Fruit fly (Drosophila melanogaster) whole organism, embryonic: ENCODE data around the gene Cpr67Fa2.

Experiments used
- CG11504 ChIP-seq: fragments of 200-800 bp; sonication (Bioruptor generic); optimal IDR thresholded peaks from 3 replicates; lab custom pipeline; 2019; ENCODE audit warnings: missing biosample characterization, mild to moderate bottlenecking, missing genetic modification characterization, moderate library complexity
- CG12769 ChIP-seq: fragments of 200-800 bp; sonication (Bioruptor generic); optimal IDR thresholded peaks from 2 replicates; lab custom pipeline; 2019; ENCODE audit warnings: missing biosample characterization, mild to moderate bottlenecking, missing genetic modification characterization, moderate library complexity
- CG14014 ChIP-seq: fragments of 200-800 bp; sonication (Bioruptor generic); IDR thresholded peaks from 2 replicates; pipeline ENCODE4 v1.3.6; 2022; ENCODE audit warnings: missing biosample characterization, missing genetic modification characterization
- CG15514 ChIP-seq: fragments of 200-800 bp; sonication (Bioruptor generic); optimal IDR thresholded peaks from 3 replicates; lab custom pipeline; 2017; ENCODE audit warnings: missing biosample characterization, missing genetic modification characterization, mild to moderate bottlenecking, moderate library complexity, missing genetic modification reagents
- CG1602 ChIP-seq: fragments of 200-800 bp; sonication (Bioruptor generic); optimal IDR thresholded peaks from 3 replicates; lab custom pipeline; 2016; ENCODE audit warnings: missing biosample characterization, missing genetic modification characterization
- CG17359 ChIP-seq: fragments of 200-800 bp; sonication (Bioruptor generic); optimal IDR thresholded peaks from 3 replicates; lab custom pipeline; 2018; ENCODE audit warnings: missing biosample characterization, mild to moderate bottlenecking, missing genetic modification characterization, moderate library complexity
- CG17361 ChIP-seq: fragments of 200-800 bp; sonication (Bioruptor generic); IDR thresholded peaks from 3 replicates; pipeline ENCODE4 v1.3.6; 2022; ENCODE audit warnings: missing biosample characterization, missing genetic modification characterization
- CG2202 ChIP-seq: fragments of 200-800 bp; sonication (Bioruptor generic); optimal IDR thresholded peaks from 2 replicates; lab custom pipeline; 2018; ENCODE audit warnings: missing biosample characterization, mild to moderate bottlenecking, missing genetic modification characterization
- CG31224 ChIP-seq: fragments of 200-800 bp; sonication (Bioruptor generic); IDR thresholded peaks from 2 replicates; pipeline ENCODE4 v1.3.6; 2022; ENCODE audit warnings: missing biosample characterization, missing genetic modification characterization
- CG32532 ChIP-seq: fragments of 200-800 bp; sonication (Bioruptor generic); IDR thresholded peaks from 2 replicates; pipeline ENCODE4 v1.3.6; 2022; ENCODE audit warnings: missing biosample characterization, missing genetic modification characterization
- CG4328 ChIP-seq: fragments of 200-800 bp; sonication (Bioruptor generic); optimal IDR thresholded peaks from 3 replicates; lab custom pipeline; 2017; ENCODE audit warnings: missing biosample characterization, missing genetic modification reagents, missing genetic modification characterization
- CG4404 ChIP-seq: fragments of 200-800 bp; sonication (Bioruptor generic); IDR thresholded peaks from 2 replicates; pipeline ENCODE4 v1.3.6; 2022; ENCODE audit warnings: missing biosample characterization, missing genetic modification characterization
- CG6254 ChIP-seq: fragments of 200-800 bp; sonication (Bioruptor generic); optimal IDR thresholded peaks from 3 replicates; lab custom pipeline; 2017; ENCODE audit warnings: mild to moderate bottlenecking, missing biosample characterization, missing genetic modification reagents, missing genetic modification characterization
- CG6813 ChIP-seq: fragments of 200-800 bp; sonication (Bioruptor generic); optimal IDR thresholded peaks from 2 replicates; lab custom pipeline; 2017; ENCODE audit warnings: missing biosample characterization, missing genetic modification characterization, mild to moderate bottlenecking, moderate library complexity, missing genetic modification reagents
- CTCF ChIP-seq: fragments of 200-800 bp; sonication (Bioruptor generic); optimal IDR thresholded peaks from 2 replicates; lab custom pipeline; 2017; ENCODE audit warnings: missing biosample characterization, mild to moderate bottlenecking, missing genetic modification characterization, moderate library complexity
- Dll ChIP-seq: fragments of 200-800 bp; sonication (Bioruptor generic); IDR thresholded peaks from 4 replicates; pipeline ENCODE4 v1.3.6; 2022; ENCODE audit warnings: missing biosample characterization, missing genetic modification characterization; ENCODE audit not compliant: partially characterized antibody
- Doc3 ChIP-seq: fragments of 200-800 bp; sonication (Bioruptor generic); IDR thresholded peaks from 3 replicates; pipeline ENCODE4 v1.3.6; 2022; ENCODE audit warnings: missing biosample characterization, missing genetic modification characterization; ENCODE audit not compliant: partially characterized antibody
- E2f2 ChIP-seq: fragments of 200-800 bp; sonication (Bioruptor generic); IDR thresholded peaks from 2 replicates; pipeline ENCODE4 v1.3.6; 2022; ENCODE audit warnings: missing biosample characterization, missing genetic modification characterization
- Ets65A ChIP-seq: fragments of 200-800 bp; sonication (Bioruptor generic); peaks from one replicate; lab custom pipeline; 2016; ENCODE audit warnings: missing biosample characterization, missing genetic modification characterization
- Fer2 ChIP-seq: fragments of 200-800 bp; sonication (Bioruptor generic); optimal IDR thresholded peaks from 2 replicates; lab custom pipeline; 2018; ENCODE audit warnings: missing biosample characterization, mild to moderate bottlenecking, missing genetic modification characterization, moderate library complexity
- HmgD ChIP-seq: fragments of 200-800 bp; sonication (Bioruptor generic); optimal IDR thresholded peaks from 3 replicates; lab custom pipeline; 2016; ENCODE audit warnings: missing biosample characterization, missing genetic modification characterization
- Hr39 ChIP-seq: fragments of >200 bp; optimal IDR thresholded peaks from 2 replicates; lab custom pipeline; 2017
- Kr ChIP-seq: fragments of 200-800 bp; sonication (Bioruptor generic); optimal IDR thresholded peaks from 2 replicates; lab custom pipeline; 2017; ENCODE audit warnings: missing biosample characterization, mild to moderate bottlenecking, missing genetic modification characterization
- Mes4 ChIP-seq: fragments of 200-800 bp; sonication (Bioruptor generic); optimal IDR thresholded peaks from 2 replicates; lab custom pipeline; 2016; ENCODE audit warnings: missing biosample characterization, missing genetic modification characterization
- NFAT ChIP-seq: fragments of 200-800 bp; sonication (Bioruptor generic); IDR thresholded peaks from 2 replicates; pipeline ENCODE4 v1.3.6; 2022; ENCODE audit warnings: missing biosample characterization, missing genetic modification characterization
- Opbp ChIP-seq: fragments of 200-800 bp; sonication (Bioruptor generic); IDR thresholded peaks from 3 replicates; pipeline ENCODE4 v1.3.6; 2022; ENCODE audit warnings: missing biosample characterization, missing genetic modification characterization; ENCODE audit not compliant: partially characterized antibody
- Rx ChIP-seq: fragments of 200-800 bp; sonication (Bioruptor generic); IDR thresholded peaks from 2 replicates; pipeline ENCODE4 v1.3.6; 2022; ENCODE audit warnings: missing biosample characterization, missing genetic modification characterization
- Side ChIP-seq: fragments of 200-800 bp; sonication (Bioruptor generic); optimal IDR thresholded peaks from 2 replicates; lab custom pipeline; 2016; ENCODE audit warnings: missing biosample characterization, missing genetic modification characterization
- Trl ChIP-seq, 3 experiments: fragments of >200 bp in 2 of 3; fragments of 200-800 bp in 1 of 3; sonication (Bioruptor generic) in 1 of 3; optimal IDR thresholded peaks; 2 replicates in 1 of 3; 3 replicates in 2 of 3; lab custom pipeline; 2016 to 2017; ENCODE audit warnings: missing biosample characterization in 1 of 3, missing genetic modification characterization in 1 of 3
- YL-1 ChIP-seq: fragments of 200-800 bp; sonication (Bioruptor generic); optimal IDR thresholded peaks from 3 replicates; lab custom pipeline; 2017; ENCODE audit warnings: missing biosample characterization, mild to moderate bottlenecking, missing genetic modification characterization
- az2 ChIP-seq: fragments of 200-800 bp; sonication (Bioruptor generic); optimal IDR thresholded peaks from 3 replicates; lab custom pipeline; 2016; ENCODE audit warnings: missing biosample characterization, missing genetic modification characterization
- bab2 ChIP-seq: fragments of 200-800 bp; sonication (Bioruptor generic); optimal IDR thresholded peaks from 2 replicates; lab custom pipeline; 2016; ENCODE audit warnings: missing biosample characterization, missing genetic modification characterization
- bsh ChIP-seq, 2 experiments: fragments of 200-800 bp; sonication (Bioruptor generic); optimal IDR thresholded peaks; 2 replicates each; lab custom pipeline; 2017 to 2018; ENCODE audit warnings: mild to moderate bottlenecking in 2 of 2, missing biosample characterization in 2 of 2, missing genetic modification characterization in 2 of 2, moderate library complexity in 1 of 2
- cad ChIP-seq: fragments of >200 bp; optimal IDR thresholded peaks from 2 replicates; lab custom pipeline; 2017; ENCODE audit warnings: missing biosample characterization, missing genetic modification characterization
- caup ChIP-seq: fragments of 200-800 bp; sonication (Bioruptor generic); optimal IDR thresholded peaks from 3 replicates; lab custom pipeline; 2017; ENCODE audit warnings: missing biosample characterization, mild to moderate bottlenecking, missing genetic modification characterization, moderate library complexity; ENCODE audit not compliant: severe bottlenecking
- ci ChIP-seq: fragments of 200-800 bp; sonication (Bioruptor generic); IDR thresholded peaks from 3 replicates; pipeline ENCODE4 v1.3.6; 2022; ENCODE audit warnings: missing biosample characterization, missing genetic modification characterization
- dmrt11E ChIP-seq: fragments of 200-800 bp; sonication (Bioruptor generic); optimal IDR thresholded peaks from 3 replicates; lab custom pipeline; 2018; ENCODE audit warnings: missing biosample characterization, mild to moderate bottlenecking, missing genetic modification characterization, moderate library complexity
- ftz-f1 ChIP-seq: fragments of 200-800 bp; sonication (Bioruptor generic); optimal IDR thresholded peaks from 2 replicates; lab custom pipeline; 2016; ENCODE audit warnings: missing biosample characterization, missing genetic modification characterization
- gsb ChIP-seq: fragments of 200-800 bp; sonication (Bioruptor generic); IDR thresholded peaks from 2 replicates; pipeline ENCODE4 v1.3.6; 2022; ENCODE audit warnings: missing biosample characterization, missing genetic modification characterization
- oc ChIP-seq: fragments of 200-800 bp; sonication (Bioruptor generic); optimal IDR thresholded peaks from 2 replicates; lab custom pipeline; 2018; ENCODE audit warnings: missing biosample characterization, mild to moderate bottlenecking, missing genetic modification characterization, moderate library complexity
- odd ChIP-seq: fragments of 200-800 bp; sonication (Bioruptor generic); optimal IDR thresholded peaks from 2 replicates; lab custom pipeline; 2017; ENCODE audit warnings: missing biosample characterization, mild to moderate bottlenecking, missing genetic modification characterization
- org-1 ChIP-seq: fragments of 200-800 bp; sonication (Bioruptor generic); optimal IDR thresholded peaks from 2 replicates; lab custom pipeline; 2017; ENCODE audit warnings: missing biosample characterization, missing genetic modification characterization
- sd ChIP-seq: fragments of 200-800 bp; sonication (Bioruptor generic); optimal IDR thresholded peaks from 3 replicates; lab custom pipeline; 2018; ENCODE audit warnings: missing biosample characterization, mild to moderate bottlenecking, missing genetic modification characterization, moderate library complexity
- sens-2 ChIP-seq: fragments of 200-800 bp; sonication (Bioruptor generic); IDR thresholded peaks from 2 replicates; pipeline ENCODE4 v1.3.6; 2022; ENCODE audit warnings: missing biosample characterization, missing genetic modification characterization
- seq ChIP-seq: fragments of 200-800 bp; sonication (Bioruptor generic); IDR thresholded peaks from 2 replicates; pipeline ENCODE4 v1.3.6; 2022; ENCODE audit warnings: missing biosample characterization, missing genetic modification characterization
- shn ChIP-seq: fragments of 200-800 bp; sonication (Bioruptor generic); optimal IDR thresholded peaks from 3 replicates; lab custom pipeline; 2016; ENCODE audit warnings: missing biosample characterization, missing genetic modification characterization
- sim ChIP-seq: fragments of 200-800 bp; sonication (Bioruptor generic); IDR thresholded peaks from 2 replicates; pipeline ENCODE4 v1.3.6; 2022; ENCODE audit warnings: missing biosample characterization, missing genetic modification characterization
- slou ChIP-seq: fragments of 200-800 bp; sonication (Bioruptor generic); optimal IDR thresholded peaks from 3 replicates; lab custom pipeline; 2016; ENCODE audit warnings: missing biosample characterization, missing genetic modification characterization
- stwl ChIP-seq: fragments of 200-800 bp; sonication (Bioruptor generic); optimal IDR thresholded peaks from 3 replicates; lab custom pipeline; 2018; ENCODE audit warnings: missing biosample characterization, mild to moderate bottlenecking, missing genetic modification characterization, moderate library complexity
- sug ChIP-seq: fragments of 200-800 bp; optimal IDR thresholded peaks from 2 replicates; lab custom pipeline; 2019; ENCODE audit warnings: missing biosample characterization, mild to moderate bottlenecking, missing genetic modification characterization, moderate library complexity

Cpr67Fa2 gene

DNA sequence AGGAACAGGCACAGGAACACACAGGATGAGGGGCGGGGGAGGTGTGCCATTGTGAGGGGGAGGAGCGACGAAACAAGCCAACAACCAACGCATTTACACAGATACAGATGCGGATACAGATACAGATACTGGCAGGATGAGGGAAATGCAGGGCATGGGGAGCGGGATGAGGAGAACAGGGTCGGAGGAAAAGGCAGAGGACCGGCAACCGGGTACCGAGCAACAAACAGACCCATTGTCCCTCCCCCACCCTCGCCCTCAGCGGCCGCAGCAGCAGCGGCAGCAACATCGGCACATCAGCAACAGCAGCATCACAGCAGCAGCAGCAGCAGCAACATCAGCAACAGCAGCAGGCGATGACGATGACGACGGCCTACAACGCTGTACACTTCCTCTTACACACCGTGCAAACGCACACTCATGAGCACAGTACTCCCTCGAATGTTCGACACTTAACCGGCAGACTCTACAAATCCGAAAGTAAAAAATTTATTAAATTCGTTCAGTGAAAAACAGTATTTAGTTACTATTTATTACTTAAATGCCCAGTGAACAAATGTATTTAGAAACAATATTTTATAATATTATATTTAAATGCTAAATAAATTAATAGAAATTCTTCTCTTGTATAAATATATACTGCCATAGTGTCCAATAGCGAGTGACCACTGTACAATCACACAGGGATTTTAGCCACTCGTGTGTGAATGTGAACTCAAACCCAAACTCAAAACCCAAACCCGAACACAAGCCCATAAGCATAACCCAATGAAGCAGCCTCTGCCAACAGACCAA is 35.9 kb upstream of the Cpr67Fa2 start (continued):
- TF ChIP-seq cad: no peak
- TF ChIP-seq YL-1: no peak
- TF ChIP-seq CG6254 (GFP tag; lab: Kevin White, UChicago): peak; percentile 70
- peak; percentile 76 for TF ChIP-seq seq (GFP tag; lab: Robert Waterston, UW)
- no peak for TF ChIP-seq Hr39 (lab: Kevin White, UChicago)
- TF ChIP-seq Rx (GFP tag; lab: Robert Waterston, UW): peak; percentile 54; the same call in 1 of the 2 replicates
- TF ChIP-seq sug (tag; lab: Kevin White, UChicago): peak; percentile 73
- peak; percentile 45 for TF ChIP-seq CTCF (GFP tag; lab: Kevin White, UChicago)
- peak; percentile 77 for TF ChIP-seq CG4328 (GFP tag; lab: Kevin White, UChicago)
- peak; percentile 11 for TF ChIP-seq slou (GFP tag; lab: Kevin White, UChicago)
- peak; percentile 88 for TF ChIP-seq CG17359 (tag; lab: Kevin White, UChicago)
- no peak for TF ChIP-seq NFAT (GFP tag; lab: Robert Waterston, UW)
- peak; percentile 34 for TF ChIP-seq bab2 (GFP tag; lab: Kevin White, UChicago)
- TF ChIP-seq sd (tag; lab: Kevin White, UChicago): peak; percentile 66
- TF ChIP-seq CG15514 (GFP tag; lab: Kevin White, UChicago): peak; percentile 63
- peak; percentile 85 for TF ChIP-seq CG1602 (GFP tag; lab: Kevin White, UChicago)
- TF ChIP-seq Doc3 (GFP tag; lab: Robert Waterston, UW): no peak
- TF ChIP-seq gsb (GFP tag; lab: Robert Waterston, UW): peak; percentile 56
- TF ChIP-seq CG12769: no peak
- no peak for TF ChIP-seq ftz-f1
- peak; percentile 66 for TF ChIP-seq Fer2 (tag; lab: Kevin White, UChicago)
- TF ChIP-seq sim (GFP tag; lab: Robert Waterston, UW): peak; percentile 34; the same call in 1 of the 2 replicates
- TF ChIP-seq CG4404 (GFP tag; lab: Robert Waterston, UW): peak; percentile 96
- peak; percentile 43 for TF ChIP-seq stwl (tag; lab: Kevin White, UChicago)
- TF ChIP-seq CG2202 (tag; lab: Kevin White, UChicago): peak; percentile 64
- peak; percentile 75 for TF ChIP-seq CG32532 (GFP tag; lab: Robert Waterston, UW)
- TF ChIP-seq sens-2 (GFP tag; lab: Robert Waterston, UW): peak; percentile 72; the same call in 1 of the 2 replicates
- TF ChIP-seq CG6813: peak; percentile 87
- peak; percentile 80 for TF ChIP-seq caup (GFP tag; lab: Kevin White, UChicago)
- TF ChIP-seq Opbp (GFP tag; lab: Robert Waterston, UW): no peak
- TF ChIP-seq CG11504 (tag; lab: Kevin White, UChicago): peak; percentile 90
- TF ChIP-seq CG31224 (GFP tag; lab: Robert Waterston, UW): peak; percentile 63
- no peak for TF ChIP-seq Kr (GFP tag; lab: Kevin White, UChicago)
- TF ChIP-seq HmgD: no peak
- TF ChIP-seq Dll (GFP tag; lab: Robert Waterston, UW): no peak
- peak; percentile 93 for TF ChIP-seq dmrt11E
- TF ChIP-seq Trl (optimal IDR thresholded peaks at IDR 0.05; lab: Kevin White, UChicago): no peak
- no peak for TF ChIP-seq Trl (GFP tag; optimal IDR thresholded peaks at IDR 0.05; lab: Kevin White, UChicago)
- TF ChIP-seq shn (GFP tag; lab: Kevin White, UChicago): no peak
- TF ChIP-seq ci (GFP tag; lab: Robert Waterston, UW): peak; percentile 81; the same call in 2 of the 3 replicates
- peak; percentile 79 for TF ChIP-seq org-1 (GFP tag; lab: Kevin White, UChicago)
- peak; percentile 90 for TF ChIP-seq CG17361 (GFP tag; lab: Robert Waterston, UW)
- peak; percentile 82 for TF ChIP-seq CG14014 (GFP tag; lab: Robert Waterston, UW)
- TF ChIP-seq Ets65A (GFP tag; lab: Kevin White, UChicago): no peak
- peak; percentile 82 for TF ChIP-seq odd
- peak; percentile 73 for TF ChIP-seq oc (tag; lab: Kevin White, UChicago)
- TF ChIP-seq bsh (GFP tag; optimal IDR thresholded peaks at IDR 0.05; lab: Kevin White, UChicago): peak; percentile 80 to 88
- no peak for TF ChIP-seq Mes4 (GFP tag; lab: Kevin White, UChicago)
- TF ChIP-seq E2f2: peak; percentile 66
- no peak for TF ChIP-seq Side
- TF ChIP-seq az2 (GFP tag; lab: Kevin White, UChicago): peak; percentile 78
